Worm (Caenorhabditis elegans) whole organism, midembryonic: ENCODE results near the gene T07D4.2.
A peak's percentile ranks its signal among the peaks of the same experiment; 100 is the strongest.

ENCODE experiments used
- T22C8.4 ChIP-seq: fragments of 200-800 bp; sonication (Bioruptor generic); IDR thresholded peaks from 2 replicates; pipeline ENCODE4 v1.3.6; 2022; ENCODE audit warnings: missing genetic modification characterization, missing compliant biosample characterization
- cog-1 ChIP-seq: sonication (generic microtip); optimal IDR thresholded peaks from 2 replicates; lab custom pipeline; 2016; ENCODE audit warnings: missing genetic modification characterization, missing compliant biosample characterization
- flt-1 ChIP-seq: fragments of 200-800 bp; sonication (Bioruptor generic); IDR thresholded peaks from 2 replicates; pipeline ENCODE4 v1.3.6; 2022; ENCODE audit warnings: missing genetic modification characterization, missing compliant biosample characterization
- klf-2 ChIP-seq: fragments of 200-800 bp; sonication (Bioruptor generic); conservative IDR thresholded peaks from 2 replicates; pipeline ENCODE4 v1.3.6; 2022; ENCODE audit warnings: missing genetic modification reagents, missing genetic modification characterization, missing compliant biosample characterization
- med-1 ChIP-seq: sonication (generic microtip); optimal IDR thresholded peaks from 2 replicates; lab custom pipeline; 2017; ENCODE audit warnings: missing genetic modification characterization, mild to moderate bottlenecking, missing compliant biosample characterization, antibody characterized with exemption, missing genetic modification reagents; ENCODE audit not compliant: insufficient read depth
- ref-1 ChIP-seq: fragments of 200-800 bp; sonication (Bioruptor generic); conservative IDR thresholded peaks from 2 replicates; pipeline ENCODE4 v1.3.6; 2022; ENCODE audit warnings: missing genetic modification reagents, missing genetic modification characterization, missing compliant biosample characterization
- tab-1 ChIP-seq: fragments of 200-800 bp; sonication (Bioruptor generic); IDR thresholded peaks from 2 replicates; pipeline ENCODE4 v1.3.6; 2022; ENCODE audit warnings: missing genetic modification characterization, missing compliant biosample characterization
- ztf-23 ChIP-seq: fragments of 200-800 bp; sonication (Bioruptor generic); IDR thresholded peaks from 2 replicates; pipeline ENCODE4 v1.3.6; 2022; ENCODE audit warnings: missing genetic modification reagents, missing genetic modification characterization, missing compliant biosample characterization
- ztf-29 ChIP-seq: fragments of 200-800 bp; sonication (Bioruptor generic); IDR thresholded peaks from 2 replicates; pipeline ENCODE4 v1.3.6; 2022; ENCODE audit warnings: missing genetic modification reagents, missing genetic modification characterization, missing compliant biosample characterization

Gene T07D4.2

ce11 chrII:8891042-8891441 is 17.3 kb upstream of the T07D4.2 start:
- TF ChIP-seq ref-1 (GFP tag; lab: Robert Waterston, UW) (no peak), tab-1 (GFP tag; lab: Robert Waterston, UW) (no peak), ztf-23 (no peak), ztf-29 (GFP tag; lab: Robert Waterston, UW) (no peak), flt-1 (no peak), med-1 (GFP tag; lab: Kevin White, UChicago) (no peak), cog-1 (tag; lab: Kevin White, UChicago) (no peak), klf-2 (no peak), T22C8.4 (no peak)

ce11 chrII:8890530-8890929 is 16.8 kb upstream of the T07D4.2 start:
- TF ChIP-seq ref-1 (GFP tag; lab: Robert Waterston, UW) (no peak), ztf-29 (GFP tag; lab: Robert Waterston, UW) (no peak), T22C8.4 (no peak), tab-1 (GFP tag; lab: Robert Waterston, UW) (no peak), med-1 (GFP tag; lab: Kevin White, UChicago) (no peak), ztf-23 (no peak), klf-2 (no peak), flt-1 (no peak), cog-1 (tag; lab: Kevin White, UChicago) (no peak)

- TF ChIP-seq flt-1 (no peak), klf-2 (no peak), ztf-23 (no peak), tab-1 (GFP tag; lab: Robert Waterston, UW) (no peak)
These were observed 16.3 kb upstream of the T07D4.2 start for ce11 chrII:8890017-8890416.

- TF ChIP-seq klf-2 (no peak), tab-1 (GFP tag; lab: Robert Waterston, UW) (no peak), ztf-29 (GFP tag; lab: Robert Waterston, UW) (no peak), flt-1 (no peak), ztf-23 (no peak)
These were observed 15.8 kb upstream of the T07D4.2 start for ce11 chrII:8889589-8889988.

- TF ChIP-seq med-1 (GFP tag; lab: Kevin White, UChicago) = no peak
- no peak for TF ChIP-seq cog-1 (tag; lab: Kevin White, UChicago)
- TF ChIP-seq klf-2 = no peak
- no peak for TF ChIP-seq tab-1 (GFP tag; lab: Robert Waterston, UW)
- no peak for TF ChIP-seq flt-1
- TF ChIP-seq T22C8.4 = no peak
- TF ChIP-seq ref-1 (GFP tag; lab: Robert Waterston, UW) = no peak
- TF ChIP-seq ztf-23 = no peak
- TF ChIP-seq ztf-29 (GFP tag; lab: Robert Waterston, UW) = no peak
These were observed 10.7 kb upstream of the T07D4.2 start, which contains the start of the genes T07D4.5 and ddx-19 for ce11 chrII:8884262-8884949. T07D4.5 (minus strand) TSS chrII:8884332. ddx-19 (plus strand) TSS chrII:8884899.

ce11 chrII:8883559-8883958 is 9.8 kb upstream of the T07D4.2 start, which contains the start of gene rha-1:
rha-1 (minus strand) TSS chrII:8883659.
- TF ChIP-seq ztf-29 (GFP tag; lab: Robert Waterston, UW) = no peak

ce11 chrII:8878528-8878927 is 4.8 kb upstream of the T07D4.2 start:
- TF ChIP-seq ztf-29 (GFP tag; lab: Robert Waterston, UW) (no peak), flt-1 (no peak), med-1 (GFP tag; lab: Kevin White, UChicago) (no peak), cog-1 (tag; lab: Kevin White, UChicago) (no peak), T22C8.4 (no peak), ref-1 (GFP tag; lab: Robert Waterston, UW) (no peak)

- no peak for TF ChIP-seq med-1 (GFP tag; lab: Kevin White, UChicago)
- 0 out of 2 replicates have a peak, but pooled peaks have one; percentile 5 for TF ChIP-seq T22C8.4
These were observed 3.6 kb upstream of the T07D4.2 start for ce11 chrII:8877032-8877985.

- no peak for TF ChIP-seq cog-1 (tag; lab: Kevin White, UChicago)
- TF ChIP-seq T22C8.4 = no peak
- no peak for TF ChIP-seq flt-1
These were observed 6.9 kb downstream of the T07D4.2 start for ce11 chrII:8866844-8867243.

- TF ChIP-seq klf-2 = no peak
- TF ChIP-seq ztf-23 = no peak
- TF ChIP-seq med-1 (GFP tag; lab: Kevin White, UChicago) = no peak
- TF ChIP-seq cog-1 (tag; lab: Kevin White, UChicago) = no peak
- no peak for TF ChIP-seq tab-1 (GFP tag; lab: Robert Waterston, UW)
- no peak for TF ChIP-seq T22C8.4
- TF ChIP-seq flt-1 = no peak
- no peak for TF ChIP-seq ref-1 (GFP tag; lab: Robert Waterston, UW)
- TF ChIP-seq ztf-29 (GFP tag; lab: Robert Waterston, UW) = no peak
These were observed 8.7 kb downstream of the T07D4.2 start, which contains the start of gene npr-20 for ce11 chrII:8865078-8865477. npr-20 (minus strand) TSS chrII:8865178.
